Fruit fly (Drosophila melanogaster): ENCODE data around the gene Prx3.

Gene Prx3

dm6 chr3R:17583658-17584460 lies 37.5 kb upstream of the Prx3 start:
- TF ChIP-seq CG8159 (tag; optimal IDR thresholded peaks at IDR 0.05) (peak; percentile 26), Pif1A (GFP tag; optimal IDR thresholded peaks at IDR 0.05) (no peak), CG17806 (tag; optimal IDR thresholded peaks at IDR 0.05) (no peak)

- no peak for TF ChIP-seq CG34367 (tag; optimal IDR thresholded peaks at IDR 0.05)
- no peak for TF ChIP-seq CG12605 (GFP tag; IDR thresholded peaks at IDR 0.05)
- no peak for TF ChIP-seq gl (tag; optimal IDR thresholded peaks at IDR 0.05)
- no peak for TF ChIP-seq CG9948 (tag; optimal IDR thresholded peaks at IDR 0.05)
- no peak for TF ChIP-seq CG10348 (GFP tag; IDR thresholded peaks at IDR 0.05)
- no peak for TF ChIP-seq CG4496 (GFP tag; IDR thresholded peaks at IDR 0.05)
- TF ChIP-seq CG8159 (tag; optimal IDR thresholded peaks at IDR 0.05), result no peak
- no peak for TF ChIP-seq D1 (tag; optimal IDR thresholded peaks at IDR 0.05)
- TF ChIP-seq rn (GFP tag; IDR thresholded peaks at IDR 0.05), result no peak
- no peak for TF ChIP-seq CG13204 (GFP tag; optimal IDR thresholded peaks at IDR 0.05)
- TF ChIP-seq Pif1B (GFP tag; optimal IDR thresholded peaks at IDR 0.05), result no peak
- TF ChIP-seq CG17806 (tag; optimal IDR thresholded peaks at IDR 0.05), result no peak
- TF ChIP-seq fd96Ca (GFP tag; IDR thresholded peaks at IDR 0.05), result no peak
- no peak for TF ChIP-seq CG8301 (tag; optimal IDR thresholded peaks at IDR 0.05)
Measured at dm6 chr3R:17566619-17567489, 20.5 kb upstream of the Prx3 start.

- TF ChIP-seq CG14655 (GFP tag; optimal IDR thresholded peaks at IDR 0.05), result no peak
- no peak for TF ChIP-seq CG12605 (GFP tag; IDR thresholded peaks at IDR 0.05)
Measured at dm6 chr3R:17564837-17565236, 18.5 kb upstream of the Prx3 start.

dm6 chr3R:17561175-17561574 lies 14.8 kb upstream of the Prx3 start:
- TF ChIP-seq CG8159 (tag; optimal IDR thresholded peaks at IDR 0.05) (peak; percentile 37), CG15710 (tag; optimal IDR thresholded peaks at IDR 0.05) (no peak)

- no peak for TF ChIP-seq rn (GFP tag; IDR thresholded peaks at IDR 0.05)
- no peak for TF ChIP-seq CG15710 (tag; optimal IDR thresholded peaks at IDR 0.05)
- TF ChIP-seq gl (tag; optimal IDR thresholded peaks at IDR 0.05), result no peak
- TF ChIP-seq Ets98B (GFP tag; IDR thresholded peaks at IDR 0.05), result no peak
- no peak for TF ChIP-seq Snoo (tag; optimal IDR thresholded peaks at IDR 0.05)
- TF ChIP-seq CG9948 (tag; optimal IDR thresholded peaks at IDR 0.05), result no peak
- no peak for TF ChIP-seq CG32121 (GFP tag; IDR thresholded peaks at IDR 0.05)
- TF ChIP-seq CG8159 (tag; optimal IDR thresholded peaks at IDR 0.05), result no peak
Measured at dm6 chr3R:17558630-17559029, 12.3 kb upstream of the Prx3 start, which contains the start of gene Hmx. Gene Hmx, plus strand, starts transcription at chr3R:17558930.

dm6 chr3R:17557487-17557886 lies 11.2 kb upstream of the Prx3 start:
- 0 out of 3 replicates have a peak, but pooled peaks have one; percentile 20 for TF ChIP-seq fd96Ca (GFP tag; IDR thresholded peaks at IDR 0.05)
- TF ChIP-seq EcR (GFP tag; optimal IDR thresholded peaks at IDR 0.05), result no peak

dm6 chr3R:17550827-17551468 lies 4.6 kb upstream of the Prx3 start:
- no peak for TF ChIP-seq fd96Ca (GFP tag; IDR thresholded peaks at IDR 0.05)
- TF ChIP-seq CG34367 (tag; optimal IDR thresholded peaks at IDR 0.05), result no peak
- no peak for TF ChIP-seq CG9948 (tag; optimal IDR thresholded peaks at IDR 0.05)
- no peak for TF ChIP-seq CG14655 (GFP tag; optimal IDR thresholded peaks at IDR 0.05)
- no peak for TF ChIP-seq CG8159 (tag; optimal IDR thresholded peaks at IDR 0.05)
- TF ChIP-seq EcR (GFP tag; optimal IDR thresholded peaks at IDR 0.05), result no peak
- TF ChIP-seq CG17806 (tag; optimal IDR thresholded peaks at IDR 0.05), result no peak
- TF ChIP-seq CG10348 (GFP tag; IDR thresholded peaks at IDR 0.05), result no peak

Data from whole organism, pupa.